Worm (Caenorhabditis elegans) whole organism, early embryonic: ENCODE results near the gene C43H6.4.

Source experiments
- B0310.2 ChIP-seq: sonication (generic microtip); optimal IDR thresholded peaks from 2 replicates; lab custom pipeline; 2016; ENCODE audit warnings: mild to moderate bottlenecking, missing genetic modification characterization, missing compliant biosample characterization
- F13C5.2 ChIP-seq: sonication (generic microtip); optimal IDR thresholded peaks from 2 replicates; lab custom pipeline; 2017; ENCODE audit warnings: mild to moderate bottlenecking, missing genetic modification characterization, inconsistent platforms, missing compliant biosample characterization
- aly-1 ChIP-seq: sonication (generic microtip); optimal IDR thresholded peaks from 2 replicates; lab custom pipeline; 2016; ENCODE audit warnings: missing genetic modification characterization, missing compliant biosample characterization
- ama-1 ChIP-seq: fragments of 150-350 bp; optimal IDR thresholded peaks from 2 replicates; lab custom pipeline; 2014
- ceh-36 ChIP-seq: sonication (generic microtip); optimal IDR thresholded peaks from 2 replicates; lab custom pipeline; 2016; ENCODE audit warnings: missing genetic modification characterization, inconsistent platforms, missing compliant biosample characterization
- ets-7 ChIP-seq: sonication (generic microtip); optimal IDR thresholded peaks from 2 replicates; lab custom pipeline; 2016; ENCODE audit warnings: missing genotype, missing genetic modification characterization, missing compliant biosample characterization
- flt-1 ChIP-seq: fragments of 200-800 bp; sonication (Bioruptor generic); IDR thresholded peaks from 2 replicates; pipeline ENCODE4 v1.3.6; 2022; ENCODE audit warnings: missing genetic modification characterization, missing compliant biosample characterization
- hmbx-1 ChIP-seq: sonication (generic microtip); optimal IDR thresholded peaks from 2 replicates; lab custom pipeline; 2016; ENCODE audit warnings: mild to moderate bottlenecking, missing genetic modification characterization, missing compliant biosample characterization
- hmg-4 ChIP-seq: fragments of 200-800 bp; sonication (Bioruptor generic); optimal IDR thresholded peaks from 2 replicates; lab custom pipeline; 2018; ENCODE audit warnings: mild to moderate bottlenecking, missing genetic modification characterization, missing compliant biosample characterization
- hnd-1 ChIP-seq: sonication (generic microtip); optimal IDR thresholded peaks from 2 replicates; lab custom pipeline; 2016; ENCODE audit warnings: missing genetic modification characterization, missing compliant biosample characterization
- scrt-1 ChIP-seq: fragments of 200-800 bp; sonication (Bioruptor generic); IDR thresholded peaks from 2 replicates; pipeline ENCODE4 v1.3.6; 2022; ENCODE audit warnings: missing genetic modification characterization, missing compliant biosample characterization
- sea-1 ChIP-seq: fragments of 200-800 bp; sonication (Bioruptor generic); conservative IDR thresholded peaks from 2 replicates; pipeline ENCODE4 v1.3.6; 2022; ENCODE audit warnings: missing genetic modification characterization, missing compliant biosample characterization
- tbx-11 ChIP-seq: fragments of 200-800 bp; sonication (Bioruptor generic); IDR thresholded peaks from 2 replicates; pipeline ENCODE4 v1.3.6; 2022; ENCODE audit warnings: missing genetic modification characterization, missing compliant biosample characterization
- tra-4 ChIP-seq: sonication (generic microtip); optimal IDR thresholded peaks from 2 replicates; lab custom pipeline; 2017; ENCODE audit warnings: missing genetic modification characterization, missing compliant biosample characterization

ce11 chrX:2441163-2441562 lies 37.3 kb downstream of the C43H6.4 start:
- TF ChIP-seq ama-1 (no peak), ceh-36 (tag; lab: Kevin White, UChicago) (no peak), sea-1 (no peak), tbx-11 (GFP tag; lab: Robert Waterston, UW) (no peak), F13C5.2 (tag; lab: Kevin White, UChicago) (no peak), scrt-1 (GFP tag; lab: Robert Waterston, UW) (no peak), hmg-4 (GFP tag; lab: Kevin White, UChicago) (no peak), B0310.2 (tag; lab: Kevin White, UChicago) (no peak), hnd-1 (no peak), flt-1 (GFP tag; lab: Robert Waterston, UW) (no peak), hmbx-1 (no peak), tra-4 (tag; lab: Kevin White, UChicago) (no peak), aly-1 (tag; lab: Kevin White, UChicago) (no peak), ets-7 (tag; lab: Kevin White, UChicago) (no peak)
